Worm (Caenorhabditis elegans) whole organism, L1 larva: ENCODE results near the gene ZK354.3.

Experiments used
- C34B4.2 ChIP-seq: sonication (generic microtip); optimal IDR thresholded peaks from 2 replicates; lab custom pipeline; 2017; ENCODE audit warnings: mild to moderate bottlenecking, missing genetic modification characterization, missing compliant biosample characterization
- ceh-88 ChIP-seq: fragments of 200-800 bp; sonication (Bioruptor generic); IDR thresholded peaks from 2 replicates; pipeline ENCODE4 v1.3.6; 2022; ENCODE audit warnings: missing genetic modification characterization, missing compliant biosample characterization
- ceh-90 ChIP-seq: sonication (generic microtip); optimal IDR thresholded peaks from 2 replicates; lab custom pipeline; 2016; ENCODE audit warnings: missing genetic modification characterization, missing compliant biosample characterization
- dsc-1 ChIP-seq: sonication (generic microtip); optimal IDR thresholded peaks from 2 replicates; lab custom pipeline; 2016; ENCODE audit warnings: mild to moderate bottlenecking, missing genetic modification characterization, missing compliant biosample characterization
- egl-13 ChIP-seq: sonication (generic microtip); optimal IDR thresholded peaks from 2 replicates; lab custom pipeline; 2016; ENCODE audit warnings: missing genotype, missing genetic modification reagents, missing genetic modification characterization, missing compliant biosample characterization
- ets-5 ChIP-seq: fragments of 200-800 bp; sonication (Bioruptor generic); IDR thresholded peaks from 2 replicates; pipeline ENCODE4 v1.3.6; 2022; ENCODE audit warnings: missing genetic modification characterization, missing compliant biosample characterization
- hlh-17 ChIP-seq: fragments of 200-800 bp; sonication (Bioruptor generic); optimal IDR thresholded peaks from 2 replicates; lab custom pipeline; 2018; ENCODE audit warnings: missing genetic modification characterization, mild to moderate bottlenecking, missing compliant biosample characterization, moderate library complexity, borderline replicate concordance
- lin-14 ChIP-seq: fragments of 200-800 bp; sonication (Bioruptor generic); optimal IDR thresholded peaks from 2 replicates; lab custom pipeline; 2018; ENCODE audit warnings: mild to moderate bottlenecking, missing genetic modification characterization, moderate library complexity, missing compliant biosample characterization
- mdl-1 ChIP-seq, 2 experiments: fragments of 150-350 bp; optimal IDR thresholded peaks; 2 replicates each; lab custom pipeline; 2014 to 2017; ENCODE audit warnings: missing biosample characterization in 2 of 2, missing genetic modification characterization in 2 of 2, inconsistent platforms in 1 of 2
- mep-1 ChIP-seq: fragments of 150-350 bp; optimal IDR thresholded peaks from 2 replicates; lab custom pipeline; 2014; ENCODE audit warnings: missing biosample characterization, missing genetic modification characterization
- nhr-85 ChIP-seq: sonication (generic microtip); peaks from one replicate; lab custom pipeline; 2016; ENCODE audit warnings: missing genetic modification characterization, inconsistent platforms, missing compliant biosample characterization
- pax-3 ChIP-seq: fragments of 200-800 bp; sonication (Bioruptor generic); optimal IDR thresholded peaks from 2 replicates; lab custom pipeline; 2018; ENCODE audit warnings: mild to moderate bottlenecking, missing genetic modification characterization, moderate library complexity, missing compliant biosample characterization
- tbx-2 ChIP-seq: sonication (generic microtip); optimal IDR thresholded peaks from 2 replicates; lab custom pipeline; 2016; ENCODE audit warnings: missing genetic modification characterization, missing compliant biosample characterization
- unc-98 ChIP-seq: fragments of 200-800 bp; sonication (Bioruptor generic); IDR thresholded peaks from 2 replicates; pipeline ENCODE4 v1.3.6; 2022; ENCODE audit warnings: missing genetic modification characterization, missing compliant biosample characterization

ZK354.3 gene

DNA sequence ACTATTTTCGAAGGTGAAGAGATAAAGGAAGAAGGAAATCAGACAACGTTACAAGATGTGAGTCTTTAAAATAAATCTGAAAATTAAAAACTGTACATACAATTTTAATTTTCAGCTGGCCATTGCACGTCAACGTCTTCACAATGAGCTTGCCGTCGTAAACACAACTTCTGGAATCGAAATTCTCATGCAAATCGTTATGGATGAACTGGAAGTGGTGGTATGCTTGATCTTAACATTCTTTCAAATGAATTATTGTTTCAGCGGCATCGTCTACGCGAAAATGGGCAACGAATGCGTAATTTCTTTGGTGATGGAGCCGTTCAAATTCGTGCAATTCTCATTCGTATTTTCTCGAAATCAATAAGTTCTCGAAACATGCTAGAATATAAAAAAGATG, 44.7 kb downstream of the ZK354.3 start:
- no peak for TF ChIP-seq hlh-17
- no peak for TF ChIP-seq dsc-1
- TF ChIP-seq mdl-1 (tag; optimal IDR thresholded peaks at IDR 0.05; lab: Kevin White, UChicago): no peak

DNA sequence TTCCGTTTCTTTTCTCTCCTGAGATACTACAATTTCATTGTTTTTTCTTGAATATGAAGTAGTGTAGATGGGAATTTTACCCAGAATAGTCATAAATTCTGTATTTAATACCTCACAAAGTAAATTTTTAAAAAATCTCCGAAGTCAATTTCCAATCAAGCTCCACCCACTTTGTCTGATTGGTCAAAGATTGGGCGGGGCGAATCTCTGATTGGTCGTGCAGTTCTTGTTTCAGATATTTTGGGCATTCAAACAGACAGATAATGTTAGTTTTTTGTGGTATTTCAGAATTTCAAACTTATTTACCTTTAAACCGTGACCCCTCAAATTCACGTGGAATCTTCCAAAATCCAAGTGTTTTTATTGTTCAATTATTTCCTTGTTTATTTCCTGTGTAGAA, 50.7 kb downstream of the ZK354.3 start, which contains the start of gene F41H10.5:
Gene F41H10.5 (plus strand): TSS at position 375 of the 400 bp plus-strand sequence.
- no peak for TF ChIP-seq tbx-2 (tag; lab: Kevin White, UChicago)
- TF ChIP-seq mep-1 (tag; lab: Kevin White, UChicago): no peak
- no peak for TF ChIP-seq nhr-85 (tag; lab: Kevin White, UChicago)
- TF ChIP-seq lin-14 (GFP tag; lab: Kevin White, UChicago): no peak
- no peak for TF ChIP-seq pax-3 (tag; lab: Kevin White, UChicago)
- TF ChIP-seq ceh-90: no peak
- no peak for TF ChIP-seq ets-5
- TF ChIP-seq unc-98 (GFP tag; lab: Robert Waterston, UW): no peak
- no peak for TF ChIP-seq egl-13 (tag; lab: Kevin White, UChicago)
- no peak for TF ChIP-seq ceh-88 (GFP tag; lab: Robert Waterston, UW)
- no peak for TF ChIP-seq C34B4.2 (tag; lab: Kevin White, UChicago)
